Fruit fly (Drosophila melanogaster) whole organism, wandering third instar larva: ENCODE measurements around the gene SelR.

Source experiments
- Abd-B ChIP-seq: fragments of >200 bp; optimal IDR thresholded peaks from 2 replicates; lab custom pipeline; 2017; ENCODE audit warnings: missing biosample characterization, missing genetic modification characterization
- CG32264 ChIP-seq: fragments of 200-800 bp; sonication (Bioruptor generic); optimal IDR thresholded peaks from 2 replicates; lab custom pipeline; 2016; ENCODE audit warnings: missing biosample characterization, missing genetic modification characterization
- CG9705 ChIP-seq: fragments of 200-800 bp; sonication (Bioruptor generic); optimal IDR thresholded peaks from 2 replicates; lab custom pipeline; 2018; ENCODE audit warnings: missing biosample characterization, mild to moderate bottlenecking, missing genetic modification characterization
- CrebA ChIP-seq: fragments of 200-800 bp; sonication (Bioruptor generic); optimal IDR thresholded peaks from 2 replicates; lab custom pipeline; 2016; ENCODE audit warnings: missing biosample characterization, mild to moderate bottlenecking, missing genetic modification characterization, borderline replicate concordance
- Dfd ChIP-seq: fragments of >200 bp; optimal IDR thresholded peaks from 2 replicates; lab custom pipeline; 2017; ENCODE audit warnings: missing biosample characterization, missing genetic modification characterization
- GATAd ChIP-seq: sonication (Bioruptor generic); optimal IDR thresholded peaks from 2 replicates; lab custom pipeline; 2016; ENCODE audit warnings: missing biosample characterization, missing genetic modification characterization
- HLH106 ChIP-seq: fragments of 200-800 bp; optimal IDR thresholded peaks from 3 replicates; lab custom pipeline; 2019; ENCODE audit warnings: missing biosample characterization, mild to moderate bottlenecking, missing genetic modification characterization, moderate library complexity
- Hnf4 ChIP-seq: fragments of 200-800 bp; sonication (Bioruptor generic); optimal IDR thresholded peaks from 2 replicates; lab custom pipeline; 2016; ENCODE audit warnings: missing biosample characterization, mild to moderate bottlenecking, missing genetic modification characterization
- Hr78 ChIP-seq: fragments of >200 bp; optimal IDR thresholded peaks from 2 replicates; lab custom pipeline; 2017; ENCODE audit warnings: missing biosample characterization, missing genetic modification characterization
- Hr83 ChIP-seq: fragments of 200-300 bp; sonication (Bioruptor generic); optimal IDR thresholded peaks from 2 replicates; lab custom pipeline; 2016; ENCODE audit warnings: missing biosample characterization, mild to moderate bottlenecking, missing genetic modification characterization, moderate library complexity; ENCODE audit not compliant: poor library complexity, severe bottlenecking
- Jra ChIP-seq: sonication (Bioruptor generic); optimal IDR thresholded peaks from 2 replicates; lab custom pipeline; 2016; ENCODE audit warnings: missing biosample characterization, missing genetic modification characterization
- Mio ChIP-seq: sonication (Bioruptor generic); optimal IDR thresholded peaks from 2 replicates; lab custom pipeline; 2016; ENCODE audit warnings: missing biosample characterization, missing genetic modification characterization
- N ChIP-seq: fragments of >200 bp; optimal IDR thresholded peaks from 2 replicates; lab custom pipeline; 2018; ENCODE audit warnings: missing biosample characterization, missing external identifiers, missing genetic modification characterization
- OdsH ChIP-seq: fragments of 200-800 bp; sonication (Bioruptor generic); optimal IDR thresholded peaks from 2 replicates; lab custom pipeline; 2016; ENCODE audit warnings: missing biosample characterization, mild to moderate bottlenecking, missing genetic modification characterization
- Rel ChIP-seq, 2 experiments: fragments of 200-800 bp; sonication (Bioruptor generic) in 1 of 2; optimal IDR thresholded peaks; 2 replicates in 1 of 2; 3 replicates in 1 of 2; lab custom pipeline; 2016 to 2019; ENCODE audit warnings: mild to moderate bottlenecking in 2 of 2, missing biosample characterization in 2 of 2, missing genetic modification characterization in 2 of 2, moderate library complexity in 1 of 2
- Sp1 ChIP-seq: fragments of 200-800 bp; sonication (Bioruptor generic); optimal IDR thresholded peaks from 3 replicates; lab custom pipeline; 2019; ENCODE audit warnings: missing biosample characterization, mild to moderate bottlenecking, missing genetic modification characterization, moderate library complexity
- Vsx2 ChIP-seq: fragments of 200-300, 225-300 bp; sonication (Bioruptor generic); optimal IDR thresholded peaks from 2 replicates; lab custom pipeline; 2018; ENCODE audit warnings: missing biosample characterization, missing genetic modification characterization; ENCODE audit not compliant: partially characterized antibody
- br ChIP-seq: fragments of 200-800 bp; sonication (Bioruptor generic); optimal IDR thresholded peaks from 2 replicates; lab custom pipeline; 2016; ENCODE audit warnings: missing biosample characterization, missing genetic modification characterization
- brk ChIP-seq: fragments of 200-800 bp; sonication (Bioruptor generic); optimal IDR thresholded peaks from 2 replicates; lab custom pipeline; 2016; ENCODE audit warnings: missing biosample characterization, mild to moderate bottlenecking, missing genetic modification characterization
- dl ChIP-seq, 2 experiments: fragments of 175-275, 200-275 bp in 1 of 2; fragments of 200-275 bp in 1 of 2; sonication (Bioruptor generic); optimal IDR thresholded peaks; lab custom pipeline; 2018; ENCODE audit warnings: mild to moderate bottlenecking in 2 of 2, missing biosample characterization in 2 of 2, missing genetic modification characterization in 2 of 2, moderate library complexity in 2 of 2; ENCODE audit not compliant: partially characterized antibody in 2 of 2, insufficient read depth in 1 of 2
- dmrt93B ChIP-seq: fragments of 200-800 bp; sonication (Bioruptor generic); optimal IDR thresholded peaks from 2 replicates; lab custom pipeline; 2018; ENCODE audit warnings: missing biosample characterization, mild to moderate bottlenecking, missing genetic modification characterization
- dsf ChIP-seq: sonication (Bioruptor generic); optimal IDR thresholded peaks from 2 replicates; lab custom pipeline; 2016; ENCODE audit warnings: missing biosample characterization, missing genetic modification characterization, borderline replicate concordance
- ey ChIP-seq: fragments of 200-800 bp; sonication (Bioruptor generic); optimal IDR thresholded peaks from 2 replicates; lab custom pipeline; 2016; ENCODE audit warnings: missing biosample characterization, missing genetic modification characterization
- foxo ChIP-seq, 2 experiments: fragments of 200-800 bp; sonication (Bioruptor generic); optimal IDR thresholded peaks; 2 replicates in 1 of 2; 3 replicates in 1 of 2; lab custom pipeline; 2016 to 2017; ENCODE audit warnings: missing biosample characterization in 2 of 2, missing genetic modification characterization in 2 of 2
- fru ChIP-seq: fragments of 200-800 bp; sonication (Bioruptor generic); optimal IDR thresholded peaks from 3 replicates; lab custom pipeline; 2016; ENCODE audit warnings: missing biosample characterization, mild to moderate bottlenecking, missing genetic modification characterization
- h ChIP-seq: fragments of 200-800 bp; sonication (Bioruptor generic); optimal IDR thresholded peaks from 3 replicates; lab custom pipeline; 2016; ENCODE audit warnings: missing biosample characterization, mild to moderate bottlenecking, missing genetic modification characterization
- lola ChIP-seq: fragments of >200 bp; optimal IDR thresholded peaks from 2 replicates; lab custom pipeline; 2017; ENCODE audit warnings: missing biosample characterization, missing genetic modification characterization
- pan ChIP-seq: fragments of >200 bp; optimal IDR thresholded peaks from 2 replicates; lab custom pipeline; 2017
- psq ChIP-seq: fragments of 200-800 bp; sonication (Bioruptor generic); optimal IDR thresholded peaks from 3 replicates; lab custom pipeline; 2017; ENCODE audit warnings: missing biosample characterization, mild to moderate bottlenecking, missing genetic modification characterization, moderate library complexity
- rgr ChIP-seq: fragments of 200-800 bp; sonication (Bioruptor generic); optimal IDR thresholded peaks from 3 replicates; lab custom pipeline; 2016; ENCODE audit warnings: missing biosample characterization, mild to moderate bottlenecking, missing genetic modification characterization
- sage ChIP-seq: fragments of 200-800 bp; sonication (Bioruptor generic); optimal IDR thresholded peaks from 2 replicates; lab custom pipeline; 2016; ENCODE audit warnings: missing biosample characterization, mild to moderate bottlenecking, missing genetic modification characterization
- sv ChIP-seq: fragments of 200-800 bp; sonication (Bioruptor generic); optimal IDR thresholded peaks from 3 replicates; lab custom pipeline; 2016; ENCODE audit warnings: missing biosample characterization, missing genetic modification characterization
- tai ChIP-seq: sonication (Bioruptor generic); optimal IDR thresholded peaks from 2 replicates; lab custom pipeline; 2016; ENCODE audit warnings: missing biosample characterization, missing genetic modification characterization
- usp ChIP-seq: fragments of >200 bp; optimal IDR thresholded peaks from 2 replicates; lab custom pipeline; 2017; ENCODE audit warnings: missing biosample characterization, missing genetic modification characterization
- woc ChIP-seq: sonication (Bioruptor generic); optimal IDR thresholded peaks from 2 replicates; lab custom pipeline; 2016; ENCODE audit warnings: missing biosample characterization, mild to moderate bottlenecking, missing genetic modification characterization

The SelR gene

dm6 chr3R:10879219-10879618 is 10.8 kb upstream of the SelR start, which contains the start of gene CG14695:
TSS of gene CG14695 (minus strand) at chr3R:10879319.
- no peak for TF ChIP-seq Hnf4 (GFP tag; lab: Kevin White, UChicago)
- no peak for TF ChIP-seq Sp1
- no peak for TF ChIP-seq Vsx2 (GFP tag; lab: Kevin White, UChicago)
- no peak for TF ChIP-seq rgr (GFP tag; lab: Kevin White, UChicago)
- no peak for TF ChIP-seq dl (GFP tag; optimal IDR thresholded peaks at IDR 0.05; lab: Kevin White, UChicago; ENCODE audit: insufficient read depth in 1 of 2, partially characterized antibody in 2 of 2)

dm6 chr3R:10878628-10879027 is 10.2 kb upstream of the SelR start:
- no peak for TF ChIP-seq Dfd (GFP tag; lab: Kevin White, UChicago)
- TF ChIP-seq lola (GFP tag; lab: Kevin White, UChicago) = no peak
- no peak for TF ChIP-seq foxo (GFP tag; optimal IDR thresholded peaks at IDR 0.05; lab: Kevin White, UChicago)
- no peak for TF ChIP-seq fru (GFP tag; lab: Kevin White, UChicago)
- TF ChIP-seq usp (GFP tag; lab: Kevin White, UChicago) = no peak
- TF ChIP-seq pan = no peak
- no peak for TF ChIP-seq Jra (GFP tag; lab: Kevin White, UChicago)
- no peak for TF ChIP-seq Abd-B (GFP tag; lab: Kevin White, UChicago)
- no peak for TF ChIP-seq Rel (GFP tag; optimal IDR thresholded peaks at IDR 0.05; lab: Kevin White, UChicago)
- no peak for TF ChIP-seq Rel (tag; optimal IDR thresholded peaks at IDR 0.05; lab: Kevin White, UChicago)

dm6 chr3R:10877808-10878207 is 9.4 kb upstream of the SelR start:
- TF ChIP-seq woc (GFP tag; lab: Kevin White, UChicago) (no peak), N (GFP tag; lab: Kevin White, UChicago) (no peak), br (no peak), GATAd (GFP tag; lab: Kevin White, UChicago) (no peak), Abd-B (GFP tag; lab: Kevin White, UChicago) (no peak), CG32264 (no peak), OdsH (no peak), Dfd (GFP tag; lab: Kevin White, UChicago) (no peak), h (GFP tag; lab: Kevin White, UChicago) (no peak), tai (no peak), ey (GFP tag; lab: Kevin White, UChicago) (no peak)

dm6 chr3R:10875515-10876434 is 7.3 kb upstream of the SelR start, which contains the start of gene Sodh2:
TSS of gene Sodh2 (plus strand) at chr3R:10876384.
- peak; percentile 85 for TF ChIP-seq h (GFP tag; lab: Kevin White, UChicago)
- peak in 1 of 2 experiments; percentile 87 for TF ChIP-seq foxo (GFP tag; optimal IDR thresholded peaks at IDR 0.05; lab: Kevin White, UChicago)
- TF ChIP-seq psq (GFP tag; lab: Kevin White, UChicago) = peak; percentile 83
- TF ChIP-seq OdsH = peak; percentile 86
- TF ChIP-seq GATAd (GFP tag; lab: Kevin White, UChicago) = peak; percentile 36
- no peak for TF ChIP-seq pan
- peak; percentile 17 for TF ChIP-seq CG32264
- no peak for TF ChIP-seq dl (GFP tag; optimal IDR thresholded peaks at IDR 0.05; lab: Kevin White, UChicago; ENCODE audit: insufficient read depth in 1 of 2, partially characterized antibody in 2 of 2)
- TF ChIP-seq Hr83 = peak; percentile 98
- TF ChIP-seq sage (GFP tag; lab: Kevin White, UChicago) = peak; percentile 64
- TF ChIP-seq rgr (GFP tag; lab: Kevin White, UChicago) = peak; percentile 88
- TF ChIP-seq sv (GFP tag; lab: Kevin White, UChicago) = no peak
- TF ChIP-seq Abd-B (GFP tag; lab: Kevin White, UChicago) = no peak
- TF ChIP-seq ey (GFP tag; lab: Kevin White, UChicago) = peak; percentile 55
- peak; percentile 23 for TF ChIP-seq Jra (GFP tag; lab: Kevin White, UChicago)
- TF ChIP-seq CG9705 (GFP tag; lab: Kevin White, UChicago) = peak; percentile 65
- peak; percentile 51 for TF ChIP-seq dmrt93B
- TF ChIP-seq Sp1 = peak; percentile 91
- TF ChIP-seq Hr78 (GFP tag; lab: Kevin White, UChicago) = no peak
- TF ChIP-seq fru (GFP tag; lab: Kevin White, UChicago) = peak; percentile 70
- TF ChIP-seq usp (GFP tag; lab: Kevin White, UChicago) = no peak
- no peak for TF ChIP-seq lola (GFP tag; lab: Kevin White, UChicago)
- peak; percentile 72 for TF ChIP-seq br
- TF ChIP-seq Hnf4 (GFP tag; lab: Kevin White, UChicago) = peak; percentile 65
- peak; percentile 67 for TF ChIP-seq brk (GFP tag; lab: Kevin White, UChicago)
- TF ChIP-seq CrebA = no peak
- no peak for TF ChIP-seq dsf (GFP tag; lab: Kevin White, UChicago)
- no peak for TF ChIP-seq tai
- TF ChIP-seq HLH106 (tag; lab: Kevin White, UChicago) = peak; percentile 86
- peak; percentile 58 for TF ChIP-seq Rel (GFP tag; optimal IDR thresholded peaks at IDR 0.05; lab: Kevin White, UChicago)
- TF ChIP-seq Rel (tag; optimal IDR thresholded peaks at IDR 0.05; lab: Kevin White, UChicago) = peak; percentile 74
- peak; percentile 46 for TF ChIP-seq woc (GFP tag; lab: Kevin White, UChicago)
- TF ChIP-seq Mio = peak; percentile 7
